Fruit fly (Drosophila melanogaster): ENCODE data around the gene ATP7.
A peak's percentile ranks its signal among the peaks of the same experiment; 100 is the strongest.

The ATP7 gene

DNA sequence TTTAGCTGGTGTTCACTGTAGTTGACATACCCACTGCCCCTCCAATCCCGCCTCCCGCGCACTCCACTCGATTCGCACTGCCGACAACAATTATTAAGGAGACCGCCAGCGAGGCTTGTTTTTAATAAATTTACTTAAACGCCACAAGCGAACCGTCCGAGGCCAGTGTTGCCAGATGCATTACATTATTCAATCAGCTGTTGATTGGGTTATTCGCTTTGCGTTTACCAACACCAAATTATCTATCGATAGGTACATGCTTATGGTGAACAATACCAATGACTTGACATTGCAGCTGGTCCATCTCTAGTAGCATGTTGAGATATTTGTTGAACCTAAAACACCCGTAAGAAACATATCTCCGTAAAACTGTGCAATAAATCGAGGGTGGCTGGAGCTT is 32.2 kb downstream of the ATP7 start, which contains the start of the genes CG10353 and SelG (continued):
- TF ChIP-seq CG8319 (GFP tag; optimal IDR thresholded peaks at IDR 0.05) (no peak), CG9139 (GFP tag; optimal IDR thresholded peaks at IDR 0.05) (no peak), eg (GFP tag; IDR thresholded peaks at IDR 0.05) (no peak), CG8119 (GFP tag; IDR thresholded peaks at IDR 0.05) (no peak), spab (GFP tag; optimal IDR thresholded peaks at IDR 0.05) (no peak), dsx (GFP tag; optimal IDR thresholded peaks at IDR 0.05; ENCODE audit: poor library complexity, severe bottlenecking) (no peak), CG6276 (GFP tag; optimal IDR thresholded peaks at IDR 0.05) (no peak), Lpt (GFP tag; optimal IDR thresholded peaks at IDR 0.05) (no peak), CG4318 (GFP tag; optimal IDR thresholded peaks at IDR 0.05) (no peak), CG6163 (GFP tag; IDR thresholded peaks at IDR 0.05) (no peak), CG10669 (GFP tag; optimal IDR thresholded peaks at IDR 0.05) (no peak), Hr4 (GFP tag; optimal IDR thresholded peaks at IDR 0.05) (no peak), CG32006 (GFP tag; optimal IDR thresholded peaks at IDR 0.05) (no peak), Sox14 (GFP tag; optimal IDR thresholded peaks at IDR 0.05) (peak; percentile 28), vri (GFP tag; optimal IDR thresholded peaks at IDR 0.05) (no peak), acj6 (GFP tag; optimal IDR thresholded peaks at IDR 0.05) (no peak), CG10631 (GFP tag; optimal IDR thresholded peaks at IDR 0.05) (no peak), lz (GFP tag; optimal IDR thresholded peaks at IDR 0.05) (peak; percentile 31), CG31627 (GFP tag; optimal IDR thresholded peaks at IDR 0.05) (peak; percentile 31), Met (GFP tag; optimal IDR thresholded peaks at IDR 0.05) (peak; percentile 27), esn (GFP tag; optimal IDR thresholded peaks at IDR 0.05) (peak; percentile 50), achi (GFP tag; optimal IDR thresholded peaks at IDR 0.05) (no peak), salr (GFP tag; optimal IDR thresholded peaks at IDR 0.05) (no peak), CG3032 (tag; optimal IDR thresholded peaks at IDR 0.05) (no peak), fd85E (GFP tag; optimal IDR thresholded peaks at IDR 0.05) (no peak), Hr38 (GFP tag; optimal IDR thresholded peaks at IDR 0.05) (no peak), CG11294 (GFP tag; IDR thresholded peaks at IDR 0.05) (no peak), CG11902 (GFP tag; optimal IDR thresholded peaks at IDR 0.05) (no peak), Eip75B (GFP tag; optimal IDR thresholded peaks at IDR 0.05) (peak; percentile 29), CG11762 (GFP tag; optimal IDR thresholded peaks at IDR 0.05; ENCODE audit: insufficient read depth) (no peak), Smox (GFP tag; optimal IDR thresholded peaks at IDR 0.05) (no peak), topi (GFP tag; optimal IDR thresholded peaks at IDR 0.05) (peak; percentile 37), CG7368 (GFP tag; optimal IDR thresholded peaks at IDR 0.05) (no peak), ss (GFP tag; optimal IDR thresholded peaks at IDR 0.05) (peak in 1 of 2 experiments; percentile 6), CG1621 (tag; optimal IDR thresholded peaks at IDR 0.05) (peak; percentile 71), CG3919 (GFP tag; optimal IDR thresholded peaks at IDR 0.05) (peak; percentile 34), Gug (GFP tag; IDR thresholded peaks at IDR 0.05) (no peak), pdm3 (GFP tag; optimal IDR thresholded peaks at IDR 0.05) (no peak), CG8632 (GFP tag; optimal IDR thresholded peaks at IDR 0.05) (no peak), CG6792 (GFP tag; optimal IDR thresholded peaks at IDR 0.05) (no peak), Ets96B (tag; optimal IDR thresholded peaks at IDR 0.05) (no peak)

DNA sequence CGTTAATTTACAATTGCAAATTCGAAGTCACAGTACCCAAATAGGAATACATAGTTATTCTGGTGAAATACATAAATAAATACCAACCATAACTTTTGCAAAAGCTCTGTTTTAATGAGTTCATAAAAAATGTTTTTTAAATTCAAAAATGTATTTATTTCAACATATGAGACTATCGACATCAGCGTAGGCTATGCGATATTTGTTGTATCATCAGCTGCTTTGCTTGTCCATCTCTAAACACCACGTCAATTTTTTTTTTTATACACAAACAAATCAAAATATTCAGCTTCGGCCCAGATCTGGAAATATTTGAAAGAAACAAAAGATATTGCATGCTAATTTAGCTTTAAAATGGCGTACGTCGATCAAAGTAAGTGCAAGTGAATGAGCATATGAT is 33.3 kb downstream of the ATP7 start, which contains the start of gene CG1840:
Gene CG1840 (plus strand): TSS at position 211 of the 400 bp plus-strand sequence.
- TF ChIP-seq cyc (GFP tag; optimal IDR thresholded peaks at IDR 0.05) (peak; percentile 5), Eip78C (GFP tag) (peak; percentile 40), esn (GFP tag; optimal IDR thresholded peaks at IDR 0.05) (peak; percentile 35), Eip93F (GFP tag; optimal IDR thresholded peaks at IDR 0.05) (no peak), CG11902 (GFP tag; optimal IDR thresholded peaks at IDR 0.05) (no peak), Blimp-1 (GFP tag; optimal IDR thresholded peaks at IDR 0.05) (no peak), salr (GFP tag; optimal IDR thresholded peaks at IDR 0.05) (no peak), CG6808 (GFP tag; optimal IDR thresholded peaks at IDR 0.05) (no peak), CG6163 (GFP tag; IDR thresholded peaks at IDR 0.05) (no peak), Lpt (GFP tag; optimal IDR thresholded peaks at IDR 0.05) (no peak), Sox15 (GFP tag; optimal IDR thresholded peaks at IDR 0.05) (no peak), CG11294 (GFP tag; IDR thresholded peaks at IDR 0.05) (no peak), Ets96B (tag; optimal IDR thresholded peaks at IDR 0.05) (no peak), fd85E (GFP tag; optimal IDR thresholded peaks at IDR 0.05) (no peak)

Data from whole organism, prepupa.